Fruit fly (Drosophila melanogaster): Measurements from ENCODE around the gene Alg13.

The Alg13 gene

dm6 chr3R:29146710-29147109, 8.3 kb upstream of the Alg13 start, which contains the start of gene CG14511 (continued):
- 0 out of 2 replicates have a peak, but pooled peaks have one; percentile 28 for TF ChIP-seq unc-4 (GFP tag; IDR thresholded peaks at IDR 0.05; ENCODE audit: partially characterized antibody)
- TF ChIP-seq kah (GFP tag; optimal IDR thresholded peaks at IDR 0.05), result peak; percentile 100
- TF ChIP-seq CG34224 (GFP tag; IDR thresholded peaks at IDR 0.05; ENCODE audit: partially characterized antibody), result peak; percentile 61
- no peak for TF ChIP-seq gt (GFP tag; IDR thresholded peaks at IDR 0.05)
- no peak for TF ChIP-seq CG15479 (GFP tag; optimal IDR thresholded peaks at IDR 0.05)
- TF ChIP-seq CG4360 (GFP tag; IDR thresholded peaks at IDR 0.05), result no peak
- TF ChIP-seq phol (tag; optimal IDR thresholded peaks at IDR 0.05), result no peak
- peak; percentile 96 for TF ChIP-seq CG9437 (GFP tag; optimal IDR thresholded peaks at IDR 0.05)
- no peak for TF ChIP-seq psq (GFP tag; optimal IDR thresholded peaks at IDR 0.05)
- no peak for TF ChIP-seq sens (GFP tag)
- TF ChIP-seq ac (GFP tag; optimal IDR thresholded peaks at IDR 0.05), result no peak
- peak; percentile 55 for TF ChIP-seq Myb (GFP tag; optimal IDR thresholded peaks at IDR 0.05)
- peak; percentile 83 for TF ChIP-seq scrt (GFP tag; optimal IDR thresholded peaks at IDR 0.05)
- TF ChIP-seq Dp (GFP tag; optimal IDR thresholded peaks at IDR 0.05), result peak; percentile 65
- TF ChIP-seq mld (GFP tag; IDR thresholded peaks at IDR 0.05; ENCODE audit: partially characterized antibody), result 0 out of 3 replicates have a peak, but pooled peaks have one; percentile 21
- peak; percentile 40 for TF ChIP-seq CG2116 (GFP tag; optimal IDR thresholded peaks at IDR 0.05)
- TF ChIP-seq HLH4C (GFP tag; IDR thresholded peaks at IDR 0.05; ENCODE audit: partially characterized antibody), result peak; percentile 58; the same call in 1 of the 3 replicates
- no peak for TF ChIP-seq CG1647 (GFP tag; optimal IDR thresholded peaks at IDR 0.05)
- TF ChIP-seq tin (GFP tag; optimal IDR thresholded peaks at IDR 0.05), result no peak
- TF ChIP-seq CG10979 (tag; optimal IDR thresholded peaks at IDR 0.05), result no peak
- peak; percentile 62 for TF ChIP-seq Dref (GFP tag; IDR thresholded peaks at IDR 0.05)
- TF ChIP-seq sna (GFP tag; IDR thresholded peaks at IDR 0.05; ENCODE audit: partially characterized antibody), result 0 out of 2 replicates have a peak, but pooled peaks have one; percentile 15
- TF ChIP-seq CG2120 (GFP tag; optimal IDR thresholded peaks at IDR 0.05), result no peak
- TF ChIP-seq CG8359 (GFP tag; optimal IDR thresholded peaks at IDR 0.05; ENCODE audit: borderline replicate concordance), result no peak
- no peak for TF ChIP-seq trem (tag; optimal IDR thresholded peaks at IDR 0.05)
- no peak for TF ChIP-seq nerfin-1 (tag; optimal IDR thresholded peaks at IDR 0.05)
- TF ChIP-seq CG14860 (GFP tag; IDR thresholded peaks at IDR 0.05; ENCODE audit: partially characterized antibody), result 0 out of 3 replicates have a peak, but pooled peaks have one; percentile 18
- TF ChIP-seq HmgZ (tag; optimal IDR thresholded peaks at IDR 0.05), result no peak
- no peak for TF ChIP-seq kay (GFP tag; optimal IDR thresholded peaks at IDR 0.05)
- TF ChIP-seq Hr78 (GFP tag; optimal IDR thresholded peaks at IDR 0.05), result peak in 1 of 2 experiments; percentile 78
- no peak for TF ChIP-seq CG6854 (GFP tag; optimal IDR thresholded peaks at IDR 0.05)
- TF ChIP-seq nom (GFP tag; optimal IDR thresholded peaks at IDR 0.05), result no peak
- TF ChIP-seq Elba2 (GFP tag; optimal IDR thresholded peaks at IDR 0.05), result no peak
- no peak for TF ChIP-seq CG13624 (GFP tag; optimal IDR thresholded peaks at IDR 0.05)

dm6 chr3R:29139767-29140755, 1.7 kb upstream of the Alg13 start:
- no peak for TF ChIP-seq CG3065 (GFP tag; optimal IDR thresholded peaks at IDR 0.05)
- peak; percentile 20; the same call in 1 of the 2 replicates for TF ChIP-seq crol (GFP tag; IDR thresholded peaks at IDR 0.05)
- no peak for TF ChIP-seq Gsc (GFP tag; IDR thresholded peaks at IDR 0.05)
- peak; percentile 63 for TF ChIP-seq Ets65A (GFP tag)
- no peak for TF ChIP-seq hb (GFP tag; IDR thresholded peaks at IDR 0.05; ENCODE audit: partially characterized antibody)
- peak; percentile 13 for TF ChIP-seq Med (GFP tag)
- peak; percentile 74; the same call in 2 of the 3 replicates for TF ChIP-seq sr (GFP tag; IDR thresholded peaks at IDR 0.05)
- peak; percentile 51 for TF ChIP-seq nom (GFP tag; optimal IDR thresholded peaks at IDR 0.05)
